Worm (Caenorhabditis elegans): ENCODE measurements around the gene sto-5.

DNA sequence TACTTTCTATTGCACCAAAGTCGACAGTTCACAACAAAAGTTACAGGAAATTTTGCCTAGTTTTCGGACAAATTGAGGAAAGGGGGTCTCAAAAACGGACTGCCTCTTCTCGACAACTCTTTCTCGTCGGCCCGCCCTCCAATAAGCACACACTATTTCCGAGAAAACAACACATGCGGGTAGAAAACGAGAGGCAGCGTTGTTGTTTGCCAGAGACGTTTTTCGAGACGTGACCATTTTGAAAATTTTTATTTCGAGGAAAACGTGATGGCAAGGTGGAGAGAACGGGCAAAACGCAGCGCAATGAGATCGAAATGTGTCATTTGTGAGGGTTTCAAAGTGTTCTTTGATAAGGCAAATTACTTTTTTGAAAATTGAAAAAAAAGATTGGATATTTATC lies 31.8 kb downstream of the sto-5 start:
- TF ChIP-seq unc-130 (GFP tag; optimal IDR thresholded peaks at IDR 0.05) (no peak), lin-40 (tag; optimal IDR thresholded peaks at IDR 0.05) (peak; percentile 25), hlh-26 (GFP tag; conservative IDR thresholded peaks at IDR 0.05) (no peak), ztf-6 (GFP tag; IDR thresholded peaks at IDR 0.05) (no peak), snpc-4 (GFP tag; optimal IDR thresholded peaks at IDR 0.05) (no peak), snpc-4 (tag; optimal IDR thresholded peaks at IDR 0.05) (no peak)
